Fruit fly (Drosophila melanogaster) whole organism: ENCODE results near the gene CG2854.

Experiments used
- CG8478 ChIP-seq: fragments of >200 bp; optimal IDR thresholded peaks from 2 replicates; lab custom pipeline; 2018; ENCODE audit warnings: inconsistent platforms
- EcR ChIP-seq, 2 experiments: fragments of >200 bp; optimal IDR thresholded peaks; 2 replicates each; lab custom pipeline; 2017; ENCODE audit warnings: missing biosample characterization in 2 of 2, missing genetic modification characterization in 2 of 2, missing genetic modification reagents in 2 of 2
- psq ChIP-seq: fragments of >200 bp; optimal IDR thresholded peaks from 2 replicates; lab custom pipeline; 2017
- usp ChIP-seq: fragments of >200 bp; optimal IDR thresholded peaks from 2 replicates; lab custom pipeline; 2017; ENCODE audit warnings: missing biosample characterization, missing genetic modification characterization, mixed read lengths

dm6 chrX:2317347-2317832 lies 9.5 kb upstream of the CG2854 start:
- TF ChIP-seq CG8478 (lab: Kevin White, UChicago) (no peak), psq (lab: Kevin White, UChicago) (no peak), EcR (GFP tag; optimal IDR thresholded peaks at IDR 0.05; lab: Kevin White, UChicago) (no peak), usp (GFP tag; lab: Kevin White, UChicago) (no peak)
